Fruit fly (Drosophila melanogaster) whole organism, embryonic: ENCODE data around the gene Dlip1.
A peak's percentile ranks its signal among the peaks of the same experiment; 100 is the strongest.

ENCODE experiments used
- Abd-B ChIP-seq: fragments of 200-800 bp; sonication (Bioruptor generic); optimal IDR thresholded peaks from 2 replicates; lab custom pipeline; 2018; ENCODE audit warnings: missing biosample characterization, mild to moderate bottlenecking, missing genetic modification characterization, moderate library complexity
- Atf6 ChIP-seq: fragments of 200-800 bp; sonication (Bioruptor generic); IDR thresholded peaks from 2 replicates; pipeline ENCODE4 v1.3.6; 2022; ENCODE audit warnings: missing biosample characterization, missing genetic modification characterization
- B-H1 ChIP-seq: fragments of 200-800 bp; sonication (Bioruptor generic); IDR thresholded peaks from 3 replicates; pipeline ENCODE4 v1.3.6; 2022; ENCODE audit warnings: missing biosample characterization, missing genetic modification characterization
- BEAF-32 ChIP-seq: fragments of 200-800 bp; sonication (Bioruptor generic); optimal IDR thresholded peaks from 3 replicates; lab custom pipeline; 2017; ENCODE audit warnings: missing biosample characterization, missing genetic modification characterization, mild to moderate bottlenecking, moderate library complexity, missing genetic modification reagents
- CG10147 ChIP-seq: fragments of 200-800 bp; sonication (Bioruptor generic); optimal IDR thresholded peaks from 2 replicates; lab custom pipeline; 2019; ENCODE audit warnings: missing biosample characterization, mild to moderate bottlenecking, missing genetic modification characterization, moderate library complexity
- CG10979 ChIP-seq: fragments of 200-800 bp; sonication (Bioruptor generic); optimal IDR thresholded peaks from 2 replicates; lab custom pipeline; 2018; ENCODE audit warnings: missing biosample characterization, mild to moderate bottlenecking, missing genetic modification characterization, moderate library complexity
- CG11093 ChIP-seq: fragments of 200-800 bp; sonication (Bioruptor generic); IDR thresholded peaks from 3 replicates; pipeline ENCODE4 v1.3.6; 2022; ENCODE audit warnings: missing biosample characterization, missing genetic modification characterization
- CG15011 ChIP-seq: fragments of 200-800 bp; sonication (Bioruptor generic); optimal IDR thresholded peaks from 3 replicates; lab custom pipeline; 2018; ENCODE audit warnings: missing biosample characterization, mild to moderate bottlenecking, missing genetic modification characterization
- CG15514 ChIP-seq: fragments of 200-800 bp; sonication (Bioruptor generic); optimal IDR thresholded peaks from 3 replicates; lab custom pipeline; 2017; ENCODE audit warnings: missing biosample characterization, missing genetic modification characterization, mild to moderate bottlenecking, moderate library complexity, missing genetic modification reagents
- CG1603 ChIP-seq: fragments of 200-800 bp; sonication (Bioruptor generic); optimal IDR thresholded peaks from 2 replicates; lab custom pipeline; 2019; ENCODE audit warnings: missing biosample characterization, mild to moderate bottlenecking, missing genetic modification characterization, moderate library complexity
- CG16779 ChIP-seq: fragments of 200-800 bp; sonication (Bioruptor generic); IDR thresholded peaks from 2 replicates; pipeline ENCODE4 v1.3.6; 2022; ENCODE audit warnings: missing biosample characterization, missing genetic modification characterization
- CG17328 ChIP-seq: fragments of 200-800 bp; sonication (Bioruptor generic); IDR thresholded peaks from 2 replicates; pipeline ENCODE4 v1.3.6; 2022; ENCODE audit warnings: missing biosample characterization, missing genetic modification characterization
- CG18476 ChIP-seq: fragments of 200-800 bp; sonication (Bioruptor generic); optimal IDR thresholded peaks from 2 replicates; lab custom pipeline; 2016; ENCODE audit warnings: missing biosample characterization, mild to moderate bottlenecking, missing genetic modification characterization
- CG18619 ChIP-seq: fragments of 200-800 bp; sonication (Bioruptor generic); optimal IDR thresholded peaks from 3 replicates; lab custom pipeline; 2017; ENCODE audit warnings: missing biosample characterization, mild to moderate bottlenecking, missing genetic modification characterization
- CG31441 ChIP-seq: fragments of 200-800 bp; sonication (Bioruptor generic); IDR thresholded peaks from 2 replicates; pipeline ENCODE4 v1.3.6; 2022; ENCODE audit warnings: missing biosample characterization, missing genetic modification characterization
- CG33557 ChIP-seq: fragments of 200-800 bp; sonication (Bioruptor generic); optimal IDR thresholded peaks from 2 replicates; lab custom pipeline; 2019; ENCODE audit warnings: missing biosample characterization, mild to moderate bottlenecking, missing genetic modification characterization, moderate library complexity
- CG3407 ChIP-seq: fragments of 200-800 bp; sonication (Bioruptor generic); optimal IDR thresholded peaks from 2 replicates; lab custom pipeline; 2018; ENCODE audit warnings: missing biosample characterization, mild to moderate bottlenecking, missing genetic modification characterization
- CG34376 ChIP-seq: fragments of 200-800 bp; sonication (Bioruptor generic); optimal IDR thresholded peaks from 2 replicates; lab custom pipeline; 2018; ENCODE audit warnings: missing biosample characterization, mild to moderate bottlenecking, missing genetic modification characterization
- CG3995 ChIP-seq: fragments of 200-800 bp; sonication (Bioruptor generic); optimal IDR thresholded peaks from 3 replicates; lab custom pipeline; 2016; ENCODE audit warnings: missing biosample characterization, missing genetic modification characterization
- CG4328 ChIP-seq: fragments of 200-800 bp; sonication (Bioruptor generic); optimal IDR thresholded peaks from 3 replicates; lab custom pipeline; 2017; ENCODE audit warnings: missing biosample characterization, missing genetic modification reagents, missing genetic modification characterization
- CG43689 ChIP-seq: fragments of 200-800 bp; sonication (Bioruptor generic); IDR thresholded peaks from 2 replicates; pipeline ENCODE4 v1.3.6; 2022; ENCODE audit warnings: missing biosample characterization, missing genetic modification characterization
- CG6813 ChIP-seq: fragments of 200-800 bp; sonication (Bioruptor generic); optimal IDR thresholded peaks from 2 replicates; lab custom pipeline; 2017; ENCODE audit warnings: missing biosample characterization, missing genetic modification characterization, mild to moderate bottlenecking, moderate library complexity, missing genetic modification reagents
- CG7357 ChIP-seq: fragments of 200-800 bp; sonication (Bioruptor generic); IDR thresholded peaks from 3 replicates; pipeline ENCODE4 v1.3.6; 2022; ENCODE audit warnings: missing biosample characterization, missing genetic modification characterization
- CG7372 ChIP-seq: fragments of 200-800 bp; sonication (Bioruptor generic); IDR thresholded peaks from 2 replicates; pipeline ENCODE4 v1.3.6; 2022; ENCODE audit warnings: missing biosample characterization, missing genetic modification characterization
- CG7839 ChIP-seq: fragments of 200-800 bp; sonication (Bioruptor generic); optimal IDR thresholded peaks from 3 replicates; lab custom pipeline; 2018; ENCODE audit warnings: missing biosample characterization, mild to moderate bottlenecking, missing genetic modification characterization, moderate library complexity
- CG7928 ChIP-seq: fragments of 200-800 bp; sonication (Bioruptor generic); optimal IDR thresholded peaks from 2 replicates; lab custom pipeline; 2017; ENCODE audit warnings: missing biosample characterization, mild to moderate bottlenecking, missing genetic modification characterization
- D ChIP-seq, 2 experiments: fragments of 200-800 bp in 1 of 2; fragments of >200 bp in 1 of 2; sonication (Bioruptor generic) in 1 of 2; optimal IDR thresholded peaks; 2 replicates in 1 of 2; 3 replicates in 1 of 2; lab custom pipeline; 2017; ENCODE audit warnings: mild to moderate bottlenecking in 1 of 2, missing biosample characterization in 1 of 2, missing genetic modification characterization in 1 of 2, missing genetic modification reagents in 1 of 2
- Dek ChIP-seq: fragments of 200-800 bp; sonication (Bioruptor generic); optimal IDR thresholded peaks from 3 replicates; lab custom pipeline; 2019; ENCODE audit warnings: missing biosample characterization, mild to moderate bottlenecking, missing genetic modification characterization, moderate library complexity
- Dll ChIP-seq: fragments of 200-800 bp; sonication (Bioruptor generic); IDR thresholded peaks from 4 replicates; pipeline ENCODE4 v1.3.6; 2022; ENCODE audit warnings: missing biosample characterization, missing genetic modification characterization; ENCODE audit not compliant: partially characterized antibody
- Fer1 ChIP-seq: fragments of 200-800 bp; sonication (Bioruptor generic); optimal IDR thresholded peaks from 2 replicates; lab custom pipeline; 2017; ENCODE audit warnings: missing biosample characterization, mild to moderate bottlenecking, missing genetic modification characterization
- Gug ChIP-seq: fragments of 200-800 bp; sonication (Bioruptor generic); IDR thresholded peaks from 4 replicates; pipeline ENCODE4 v1.3.6; 2022; ENCODE audit warnings: missing biosample characterization, missing genetic modification characterization
- HHEX ChIP-seq: fragments of 200-800 bp; sonication (Bioruptor generic); optimal IDR thresholded peaks from 3 replicates; lab custom pipeline; 2017; ENCODE audit warnings: missing biosample characterization, mild to moderate bottlenecking, missing genetic modification characterization, missing genetic modification reagents
- HLH54F ChIP-seq: fragments of 200-800 bp; sonication (Bioruptor generic); optimal IDR thresholded peaks from 3 replicates; lab custom pipeline; 2016; ENCODE audit warnings: missing biosample characterization, missing genetic modification characterization
- Hand ChIP-seq: fragments of 200-800 bp; sonication (Bioruptor generic); optimal IDR thresholded peaks from 2 replicates; lab custom pipeline; 2017; ENCODE audit warnings: mild to moderate bottlenecking, missing biosample characterization, missing genetic modification reagents, missing genetic modification characterization
- Meics ChIP-seq: fragments of 200-800 bp; sonication (Bioruptor generic); optimal IDR thresholded peaks from 2 replicates; lab custom pipeline; 2017; ENCODE audit warnings: missing biosample characterization, mild to moderate bottlenecking, missing genetic modification characterization
- NfI ChIP-seq: fragments of 200-800 bp; sonication (Bioruptor generic); optimal IDR thresholded peaks from 3 replicates; lab custom pipeline; 2018; ENCODE audit warnings: missing biosample characterization, mild to moderate bottlenecking, missing genetic modification characterization, moderate library complexity
- Opbp ChIP-seq: fragments of 200-800 bp; sonication (Bioruptor generic); IDR thresholded peaks from 3 replicates; pipeline ENCODE4 v1.3.6; 2022; ENCODE audit warnings: missing biosample characterization, missing genetic modification characterization; ENCODE audit not compliant: partially characterized antibody
- Usf ChIP-seq: fragments of 200-800 bp; sonication (Bioruptor generic); optimal IDR thresholded peaks from 2 replicates; lab custom pipeline; 2017; ENCODE audit warnings: missing genotype, missing biosample characterization, missing genetic modification characterization
- aop ChIP-seq: fragments of 200-800 bp; sonication (Bioruptor generic); IDR thresholded peaks from 2 replicates; pipeline ENCODE4 v1.3.6; 2022; ENCODE audit warnings: missing biosample characterization, missing genetic modification characterization
- ara ChIP-seq: fragments of 200-800 bp; sonication (Bioruptor generic); IDR thresholded peaks from 2 replicates; pipeline ENCODE4 v1.3.6; 2022; ENCODE audit warnings: missing biosample characterization, missing genetic modification characterization
- ase ChIP-seq: fragments of 200-800 bp; sonication (Bioruptor generic); IDR thresholded peaks from 3 replicates; pipeline ENCODE4 v1.3.6; 2022; ENCODE audit warnings: missing biosample characterization, missing genetic modification characterization
- cato ChIP-seq: fragments of 200-800 bp; sonication (Bioruptor generic); optimal IDR thresholded peaks from 2 replicates; lab custom pipeline; 2016; ENCODE audit warnings: missing biosample characterization, missing genetic modification characterization, borderline replicate concordance
- ci ChIP-seq: fragments of 200-800 bp; sonication (Bioruptor generic); IDR thresholded peaks from 3 replicates; pipeline ENCODE4 v1.3.6; 2022; ENCODE audit warnings: missing biosample characterization, missing genetic modification characterization
- lmd ChIP-seq: fragments of 200-800 bp; sonication (Bioruptor generic); IDR thresholded peaks from 2 replicates; pipeline ENCODE4 v1.3.6; 2022; ENCODE audit warnings: missing biosample characterization, missing genetic modification characterization
- maf-S ChIP-seq: fragments of 200-800 bp; sonication (Bioruptor generic); optimal IDR thresholded peaks from 2 replicates; lab custom pipeline; 2016; ENCODE audit warnings: missing biosample characterization, missing genetic modification characterization
- pho ChIP-seq: fragments of 200-800 bp; sonication (Bioruptor generic); optimal IDR thresholded peaks from 2 replicates; lab custom pipeline; 2016; ENCODE audit warnings: missing biosample characterization, missing genetic modification characterization
- pnt ChIP-seq: fragments of 200-800 bp; sonication (Bioruptor generic); optimal IDR thresholded peaks from 3 replicates; lab custom pipeline; 2016; ENCODE audit warnings: missing biosample characterization, missing genetic modification characterization
- sima ChIP-seq: fragments of 200-800 bp; sonication (Bioruptor generic); optimal IDR thresholded peaks from 2 replicates; lab custom pipeline; 2016; ENCODE audit warnings: missing biosample characterization, missing genetic modification characterization
- unpg ChIP-seq: fragments of 200-800 bp; sonication (Bioruptor generic); optimal IDR thresholded peaks from 3 replicates; lab custom pipeline; 2018; ENCODE audit warnings: missing biosample characterization, mild to moderate bottlenecking, missing genetic modification characterization, moderate library complexity
- zen2 ChIP-seq: fragments of 200-800 bp; sonication (Bioruptor generic); IDR thresholded peaks from 3 replicates; pipeline ENCODE4 v1.3.6; 2022; ENCODE audit warnings: missing biosample characterization, missing genetic modification characterization; ENCODE audit not compliant: partially characterized antibody

The Dlip1 gene

DNA sequence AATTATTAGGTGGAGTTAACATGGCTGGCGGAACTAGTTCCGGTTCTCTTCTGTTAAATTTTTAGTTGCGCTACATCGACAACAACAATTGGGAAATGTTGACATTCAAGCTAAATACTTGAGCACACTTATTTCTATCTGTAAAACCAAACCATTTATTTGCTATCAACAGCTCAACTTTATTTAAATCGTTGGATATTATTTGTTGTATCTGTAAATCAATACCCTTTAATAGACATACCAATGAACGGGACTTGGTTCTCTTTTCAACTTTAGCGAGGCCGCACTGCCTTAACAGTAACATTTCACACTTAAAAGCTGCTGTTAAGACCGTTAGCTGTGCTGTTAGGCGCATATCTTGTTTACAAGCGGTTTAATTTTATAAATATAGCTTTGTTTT is 35.2 kb downstream of the Dlip1 start, which contains the start of gene CG12106 (continued):
- no peak for TF ChIP-seq CG16779 (GFP tag; lab: Robert Waterston, UW)
- no peak for TF ChIP-seq ase (GFP tag; lab: Robert Waterston, UW)
- TF ChIP-seq cato (GFP tag; lab: Kevin White, UChicago): no peak
- no peak for TF ChIP-seq CG17328 (GFP tag; lab: Robert Waterston, UW)
- no peak for TF ChIP-seq BEAF-32 (GFP tag; lab: Kevin White, UChicago)
- TF ChIP-seq CG7839 (tag; lab: Kevin White, UChicago): peak; percentile 62
- no peak for TF ChIP-seq CG15011 (GFP tag; lab: Kevin White, UChicago)
- no peak for TF ChIP-seq Hand (GFP tag; lab: Kevin White, UChicago)
- TF ChIP-seq CG18619 (GFP tag; lab: Kevin White, UChicago): peak; percentile 33
- no peak for TF ChIP-seq HHEX (GFP tag; lab: Kevin White, UChicago)
- TF ChIP-seq CG15514 (GFP tag; lab: Kevin White, UChicago): peak; percentile 98
- TF ChIP-seq Dek: no peak
- no peak for TF ChIP-seq CG3407 (GFP tag; lab: Kevin White, UChicago)
- peak; percentile 31 for TF ChIP-seq CG33557 (GFP tag; lab: Kevin White, UChicago)
- peak; percentile 53; the same call in 1 of the 2 replicates for TF ChIP-seq CG7372 (GFP tag; lab: Robert Waterston, UW)
- peak; percentile 46 for TF ChIP-seq Meics (GFP tag; lab: Kevin White, UChicago)
- TF ChIP-seq pnt: no peak
- TF ChIP-seq D (optimal IDR thresholded peaks at IDR 0.05; lab: Kevin White, UChicago): no peak
- no peak for TF ChIP-seq D (GFP tag; optimal IDR thresholded peaks at IDR 0.05; lab: Kevin White, UChicago)
- TF ChIP-seq pho (GFP tag; lab: Kevin White, UChicago): no peak
- no peak for TF ChIP-seq CG6813 (GFP tag; lab: Kevin White, UChicago)
- no peak for TF ChIP-seq maf-S (GFP tag; lab: Kevin White, UChicago)
- peak; percentile 37 for TF ChIP-seq CG10147
- TF ChIP-seq zen2 (GFP tag; lab: Robert Waterston, UW): no peak
- peak; percentile 32; the same call in 1 of the 3 replicates for TF ChIP-seq CG7357
- TF ChIP-seq Atf6 (GFP tag; lab: Robert Waterston, UW): 0 out of 2 replicates have a peak, but pooled peaks have one; percentile 29
- TF ChIP-seq Usf (GFP tag; lab: Kevin White, UChicago): no peak
- peak; percentile 25 for TF ChIP-seq CG34376 (GFP tag; lab: Kevin White, UChicago)
- TF ChIP-seq ara (GFP tag; lab: Robert Waterston, UW): no peak
- TF ChIP-seq Gug: peak; percentile 35; the same call in 1 of the 4 replicates
- TF ChIP-seq CG18476 (GFP tag; lab: Kevin White, UChicago): peak; percentile 23
- TF ChIP-seq ci (GFP tag; lab: Robert Waterston, UW): no peak
- TF ChIP-seq NfI (GFP tag; lab: Kevin White, UChicago): peak; percentile 63
- TF ChIP-seq Abd-B (GFP tag; lab: Kevin White, UChicago): peak; percentile 23
- peak; percentile 33; the same call in 1 of the 2 replicates for TF ChIP-seq CG31441
- TF ChIP-seq CG1603 (tag; lab: Kevin White, UChicago): peak; percentile 67
- peak; percentile 0 for TF ChIP-seq CG3995 (GFP tag; lab: Kevin White, UChicago)
- no peak for TF ChIP-seq CG4328 (GFP tag; lab: Kevin White, UChicago)
- no peak for TF ChIP-seq CG7928 (GFP tag; lab: Kevin White, UChicago)
- no peak for TF ChIP-seq sima (GFP tag; lab: Kevin White, UChicago)
- TF ChIP-seq HLH54F: peak; percentile 36
- 0 out of 3 replicates have a peak, but pooled peaks have one; percentile 20 for TF ChIP-seq B-H1 (GFP tag; lab: Robert Waterston, UW)
- no peak for TF ChIP-seq aop (GFP tag; lab: Robert Waterston, UW)
- TF ChIP-seq Opbp (GFP tag; lab: Robert Waterston, UW): no peak
- no peak for TF ChIP-seq lmd (GFP tag; lab: Robert Waterston, UW)
- TF ChIP-seq CG10979 (tag; lab: Kevin White, UChicago): peak; percentile 16
- TF ChIP-seq unpg (GFP tag; lab: Kevin White, UChicago): peak; percentile 59
- TF ChIP-seq Fer1 (GFP tag; lab: Kevin White, UChicago): peak; percentile 55
- no peak for TF ChIP-seq Dll
- no peak for TF ChIP-seq CG11093 (GFP tag; lab: Robert Waterston, UW)
- no peak for TF ChIP-seq CG43689 (GFP tag; lab: Robert Waterston, UW)
